In the genomic region with DNA sequence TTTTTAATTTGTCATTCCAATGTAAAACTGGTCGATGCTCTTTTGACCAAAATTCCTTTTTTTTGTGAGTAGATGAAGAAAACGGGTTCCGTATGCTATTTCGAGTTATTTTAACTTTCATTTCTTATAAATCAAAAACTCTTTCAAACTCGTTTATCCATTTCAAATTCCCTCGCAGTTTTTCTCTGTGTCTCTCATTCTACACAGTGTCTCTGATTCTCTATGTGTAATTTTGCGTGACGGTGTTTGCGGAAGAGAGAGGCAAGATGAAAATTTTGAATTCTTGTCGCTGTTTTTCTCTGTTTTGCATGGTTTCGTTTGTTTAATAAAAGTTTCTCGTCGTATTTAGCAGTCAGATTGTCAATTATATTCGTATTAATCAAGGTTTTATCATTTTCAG, we compare ENCODE assay signal across 5 worm cellular contexts.
TF ChIP-seq lines count a peak whose summit lies in the region.

A gene (plus strand): TSS at position 399 of the 400 bp plus-strand sequence.

TF ChIP-seq in whole organism, L1 larva, 84 proteins besides CTCF, POLR2A, EP300 and RAD21 (continued from another document and continues in another):
- TF ChIP-seq dpl-1 (GFP tag; optimal IDR thresholded peaks at IDR 0.05; lab: Kevin White, UChicago): peak; percentile 100
- TF ChIP-seq lin-13 (GFP tag; optimal IDR thresholded peaks at IDR 0.05; lab: Kevin White, UChicago): peak; percentile 79
- TF ChIP-seq ztf-4 (tag; optimal IDR thresholded peaks at IDR 0.05; lab: Kevin White, UChicago): peak; percentile 90
- peak; percentile 59 for TF ChIP-seq unc-130 (tag; optimal IDR thresholded peaks at IDR 0.05; lab: Kevin White, UChicago)
- TF ChIP-seq unc-30 (tag; optimal IDR thresholded peaks at IDR 0.05; lab: Kevin White, UChicago): no peak
- TF ChIP-seq pqm-1 (tag; optimal IDR thresholded peaks at IDR 0.05; lab: Kevin White, UChicago): no peak
- no peak for TF ChIP-seq mef-2 (tag; optimal IDR thresholded peaks at IDR 0.05; lab: Kevin White, UChicago)
- peak; percentile 90 for TF ChIP-seq isw-1 (GFP tag; IDR thresholded peaks at IDR 0.05; lab: Robert Waterston, UW)
- no peak for TF ChIP-seq Y116A8C.19 (tag; optimal IDR thresholded peaks at IDR 0.05; lab: Kevin White, UChicago; ENCODE audit: borderline replicate concordance)
- TF ChIP-seq ceh-88 (GFP tag; IDR thresholded peaks at IDR 0.05; lab: Robert Waterston, UW): peak; percentile 63
- no peak for TF ChIP-seq sox-4 (tag; optimal IDR thresholded peaks at IDR 0.05; lab: Kevin White, UChicago)
- TF ChIP-seq C34B4.2 (tag; optimal IDR thresholded peaks at IDR 0.05; lab: Kevin White, UChicago): peak; percentile 45
- peak in 1 of 2 experiments; percentile 67 for TF ChIP-seq mdl-1 (tag; optimal IDR thresholded peaks at IDR 0.05; lab: Kevin White, UChicago)
- TF ChIP-seq efl-1 (optimal IDR thresholded peaks at IDR 0.05; lab: Kevin White, UChicago): peak; percentile 100
- TF ChIP-seq efl-1 (GFP tag; optimal IDR thresholded peaks at IDR 0.05 in 1 of 2; lab: Kevin White, UChicago): peak; percentile 100
- TF ChIP-seq lin-39 (tag; optimal IDR thresholded peaks at IDR 0.05; lab: Kevin White, UChicago): peak; percentile 90
- no peak for TF ChIP-seq vab-15 (tag; optimal IDR thresholded peaks at IDR 0.05; lab: Kevin White, UChicago)
- TF ChIP-seq nhr-90 (tag; optimal IDR thresholded peaks at IDR 0.05; lab: Kevin White, UChicago; ENCODE audit: poor library complexity): peak; percentile 93
- TF ChIP-seq lir-3 (tag; optimal IDR thresholded peaks at IDR 0.05; lab: Kevin White, UChicago; ENCODE audit: poor library complexity): peak; percentile 85
- TF ChIP-seq zip-4 (GFP tag; optimal IDR thresholded peaks at IDR 0.05; lab: Kevin White, UChicago): peak; percentile 73
- TF ChIP-seq jun-1 (tag; optimal IDR thresholded peaks at IDR 0.05; lab: Kevin White, UChicago): peak; percentile 89
- peak; percentile 95 for TF ChIP-seq nhr-20 (tag; optimal IDR thresholded peaks at IDR 0.05; lab: Kevin White, UChicago)
- peak; percentile 58 for TF ChIP-seq nhr-84 (tag; optimal IDR thresholded peaks at IDR 0.05; lab: Kevin White, UChicago)
- peak; percentile 60 for TF ChIP-seq ceh-90 (tag; optimal IDR thresholded peaks at IDR 0.05; lab: Kevin White, UChicago)
- TF ChIP-seq mep-1 (tag; optimal IDR thresholded peaks at IDR 0.05; lab: Kevin White, UChicago): peak; percentile 98

TF ChIP-seq in whole organism, L2 larva, 48 proteins besides CTCF, POLR2A, EP300 and RAD21 (continued from another document):
- peak; percentile 39 for TF ChIP-seq ZK546.5 (tag; optimal IDR thresholded peaks at IDR 0.05; lab: Kevin White, UChicago)
- TF ChIP-seq nhr-23 (tag; optimal IDR thresholded peaks at IDR 0.05; lab: Kevin White, UChicago): no peak
- peak; percentile 47 for TF ChIP-seq nhr-77 (tag; optimal IDR thresholded peaks at IDR 0.05; lab: Kevin White, UChicago)
- no peak for TF ChIP-seq lin-39 (tag; optimal IDR thresholded peaks at IDR 0.05; lab: Kevin White, UChicago)
- peak; percentile 56 for TF ChIP-seq R02D3.7 (tag; optimal IDR thresholded peaks at IDR 0.05; lab: Kevin White, UChicago)
- no peak for TF ChIP-seq unc-62 (GFP tag; optimal IDR thresholded peaks at IDR 0.05; lab: Kevin White, UChicago)
- TF ChIP-seq ceh-16 (tag; optimal IDR thresholded peaks at IDR 0.05; lab: Kevin White, UChicago): no peak
- no peak for TF ChIP-seq alr-1 (tag; optimal IDR thresholded peaks at IDR 0.05; lab: Kevin White, UChicago)
- peak; percentile 90 for TF ChIP-seq sma-3 (GFP tag; optimal IDR thresholded peaks at IDR 0.05; lab: Kevin White, UChicago)
- no peak for TF ChIP-seq nhr-12 (tag; optimal IDR thresholded peaks at IDR 0.05; lab: Kevin White, UChicago)
- peak; percentile 78 for TF ChIP-seq nhr-129 (tag; optimal IDR thresholded peaks at IDR 0.05; lab: Kevin White, UChicago)
- peak; percentile 96 for TF ChIP-seq unc-55 (GFP tag; optimal IDR thresholded peaks at IDR 0.05; lab: Kevin White, UChicago)
- no peak for TF ChIP-seq ztf-4 (tag; optimal IDR thresholded peaks at IDR 0.05; lab: Kevin White, UChicago)
- TF ChIP-seq nhr-10 (tag; optimal IDR thresholded peaks at IDR 0.05; lab: Kevin White, UChicago): peak; percentile 21
- peak; percentile 100 for TF ChIP-seq gmeb-1 (tag; optimal IDR thresholded peaks at IDR 0.05; lab: Kevin White, UChicago)
- no peak for TF ChIP-seq dmd-4 (tag; optimal IDR thresholded peaks at IDR 0.05; lab: Kevin White, UChicago)
- no peak for TF ChIP-seq nhr-21 (tag; optimal IDR thresholded peaks at IDR 0.05; lab: Kevin White, UChicago)
- peak; percentile 70 for TF ChIP-seq egl-27 (tag; optimal IDR thresholded peaks at IDR 0.05; lab: Kevin White, UChicago)

TF ChIP-seq in whole organism, L3 larva, 47 proteins besides CTCF, POLR2A, EP300 and RAD21 (continued from another document):
- peak; percentile 24 for TF ChIP-seq fkh-10 (GFP tag; optimal IDR thresholded peaks at IDR 0.05; lab: Kevin White, UChicago)
- TF ChIP-seq snpc-4 (tag; optimal IDR thresholded peaks at IDR 0.05; lab: Kevin White, UChicago): no peak
- TF ChIP-seq elt-2 (tag; optimal IDR thresholded peaks at IDR 0.05; lab: Kevin White, UChicago): no peak
- no peak for TF ChIP-seq pha-4 (tag; optimal IDR thresholded peaks at IDR 0.05; lab: Kevin White, UChicago)
- TF ChIP-seq jun-1 (tag; optimal IDR thresholded peaks at IDR 0.05; lab: Kevin White, UChicago): peak; percentile 66
- no peak for TF ChIP-seq nhr-11 (tag; optimal IDR thresholded peaks at IDR 0.05; lab: Kevin White, UChicago)
- no peak for TF ChIP-seq sea-2 (GFP tag; optimal IDR thresholded peaks at IDR 0.05; lab: Kevin White, UChicago)
- TF ChIP-seq hmg-11 (tag; optimal IDR thresholded peaks at IDR 0.05; lab: Kevin White, UChicago): no peak
- no peak for TF ChIP-seq zag-1 (tag; optimal IDR thresholded peaks at IDR 0.05; lab: Kevin White, UChicago)
- peak; percentile 19 for TF ChIP-seq pqm-1 (tag; optimal IDR thresholded peaks at IDR 0.05; lab: Kevin White, UChicago)
- peak; percentile 90 for TF ChIP-seq nhr-43 (tag; optimal IDR thresholded peaks at IDR 0.05; lab: Kevin White, UChicago; ENCODE audit: poor library complexity, severe bottlenecking)
- TF ChIP-seq ceh-28 (tag; optimal IDR thresholded peaks at IDR 0.05; lab: Kevin White, UChicago): no peak
- TF ChIP-seq ZK546.5 (tag; optimal IDR thresholded peaks at IDR 0.05; lab: Kevin White, UChicago): no peak
- no peak for TF ChIP-seq nhr-77 (tag; optimal IDR thresholded peaks at IDR 0.05; lab: Kevin White, UChicago)
- peak; percentile 66 for TF ChIP-seq R02D3.7 (tag; optimal IDR thresholded peaks at IDR 0.05; lab: Kevin White, UChicago)
- TF ChIP-seq nhr-28 (tag; optimal IDR thresholded peaks at IDR 0.05; lab: Kevin White, UChicago): no peak

TF ChIP-seq in whole organism, L4 larva, 104 proteins besides CTCF, POLR2A, EP300 and RAD21 (continued from another document):
- TF ChIP-seq spr-3 (GFP tag; optimal IDR thresholded peaks at IDR 0.05; lab: Kevin White, UChicago): peak; percentile 47
TF ChIP-seq in whole organism, L4 larva: peak in this region for 23.

TF ChIP-seq in whole organism, young adult, 124 proteins besides CTCF, POLR2A, EP300 and RAD21 (continued from another document):
- TF ChIP-seq repo-1 (tag; optimal IDR thresholded peaks at IDR 0.05; lab: Kevin White, UChicago): no peak
- TF ChIP-seq lin-26 (GFP tag; IDR thresholded peaks at IDR 0.05; lab: Robert Waterston, UW): no peak
- peak; percentile 59 for TF ChIP-seq F33H1.4 (GFP tag; IDR thresholded peaks at IDR 0.05; lab: Robert Waterston, UW)
- TF ChIP-seq hrde-1 (tag; optimal IDR thresholded peaks at IDR 0.05; lab: Kevin White, UChicago; ENCODE audit: borderline replicate concordance): no peak
- TF ChIP-seq lin-35 (GFP tag; optimal IDR thresholded peaks at IDR 0.05; lab: Kevin White, UChicago): peak; percentile 52 to 98 (median 71)
- no peak for TF ChIP-seq lin-40 (tag; optimal IDR thresholded peaks at IDR 0.05; lab: Kevin White, UChicago)
- peak; percentile 5 for TF ChIP-seq ztf-18 (tag; optimal IDR thresholded peaks at IDR 0.05; lab: Kevin White, UChicago)
- TF ChIP-seq nhr-80 (tag; optimal IDR thresholded peaks at IDR 0.05; lab: Kevin White, UChicago): no peak
- no peak for TF ChIP-seq akir-1 (GFP tag; optimal IDR thresholded peaks at IDR 0.05; lab: Kevin White, UChicago)
- TF ChIP-seq madf-10 (tag; optimal IDR thresholded peaks at IDR 0.05; lab: Kevin White, UChicago): no peak
- TF ChIP-seq Y53F4B.3 (GFP tag; IDR thresholded peaks at IDR 0.05; lab: Robert Waterston, UW): no peak
- TF ChIP-seq madf-8 (GFP tag; conservative IDR thresholded peaks at IDR 0.05; lab: Robert Waterston, UW): no peak
- TF ChIP-seq dpff-1 (tag; optimal IDR thresholded peaks at IDR 0.05; lab: Kevin White, UChicago): no peak
- no peak for TF ChIP-seq fkh-3 (tag; optimal IDR thresholded peaks at IDR 0.05; lab: Kevin White, UChicago)
- no peak for TF ChIP-seq unc-62 (GFP tag; optimal IDR thresholded peaks at IDR 0.05; lab: Kevin White, UChicago)
- no peak for TF ChIP-seq nfya-2 (GFP tag; IDR thresholded peaks at IDR 0.05; lab: Robert Waterston, UW)
- TF ChIP-seq Y79H2A.3 (GFP tag; conservative IDR thresholded peaks at IDR 0.05; lab: Robert Waterston, UW): no peak
- no peak for TF ChIP-seq hsf-1 (GFP tag; IDR thresholded peaks at IDR 0.05; lab: Robert Waterston, UW)
- TF ChIP-seq chd-7 (tag; optimal IDR thresholded peaks at IDR 0.05; lab: Kevin White, UChicago): no peak
- no peak for TF ChIP-seq xnd-1 (tag; optimal IDR thresholded peaks at IDR 0.05; lab: Kevin White, UChicago)
- peak; percentile 79 for TF ChIP-seq mcd-1 (GFP tag; IDR thresholded peaks at IDR 0.05; lab: Robert Waterston, UW)
- TF ChIP-seq Y56A3A.18 (GFP tag; IDR thresholded peaks at IDR 0.05; lab: Robert Waterston, UW): 0 out of 2 replicates have a peak, but pooled peaks have one; percentile 77
- TF ChIP-seq B0336.3 (GFP tag; IDR thresholded peaks at IDR 0.05; lab: Robert Waterston, UW): 0 out of 2 replicates have a peak, but pooled peaks have one; percentile 25
- TF ChIP-seq Y53G8AR.9 (GFP tag; conservative IDR thresholded peaks at IDR 0.05; lab: Robert Waterston, UW): peak; percentile 70; the same call in 1 of the 2 replicates
- TF ChIP-seq F49E8.2 (tag; optimal IDR thresholded peaks at IDR 0.05; lab: Kevin White, UChicago; ENCODE audit: insufficient read depth): no peak
- TF ChIP-seq ztf-6 (GFP tag; IDR thresholded peaks at IDR 0.05; lab: Robert Waterston, UW): no peak
- TF ChIP-seq die-1 (tag; optimal IDR thresholded peaks at IDR 0.05; lab: Kevin White, UChicago): no peak
- TF ChIP-seq F22D6.2 (tag; optimal IDR thresholded peaks at IDR 0.05; lab: Kevin White, UChicago): no peak
- TF ChIP-seq efl-1 (GFP tag; optimal IDR thresholded peaks at IDR 0.05; lab: Kevin White, UChicago): peak; percentile 91
- TF ChIP-seq egl-18 (GFP tag; IDR thresholded peaks at IDR 0.05; lab: Robert Waterston, UW): 0 out of 2 replicates have a peak, but pooled peaks have one; percentile 13
- TF ChIP-seq C17E4.6 (GFP tag; IDR thresholded peaks at IDR 0.05; lab: Robert Waterston, UW): no peak
- TF ChIP-seq tlf-1 (GFP tag; optimal IDR thresholded peaks at IDR 0.05; lab: Kevin White, UChicago): no peak
- TF ChIP-seq ZK185.1 (tag; optimal IDR thresholded peaks at IDR 0.05; lab: Kevin White, UChicago; ENCODE audit: poor library complexity, severe bottlenecking): peak; percentile 53
- no peak for TF ChIP-seq aptf-2 (GFP tag; conservative IDR thresholded peaks at IDR 0.05; lab: Robert Waterston, UW)
- peak; percentile 30; the same call in 1 of the 2 replicates for TF ChIP-seq attf-3 (GFP tag; conservative IDR thresholded peaks at IDR 0.05; lab: Robert Waterston, UW)
- no peak for TF ChIP-seq sdz-38 (tag; optimal IDR thresholded peaks at IDR 0.05; lab: Kevin White, UChicago)
- TF ChIP-seq ceh-91 (GFP tag; IDR thresholded peaks at IDR 0.05; lab: Robert Waterston, UW): 0 out of 2 replicates have a peak, but pooled peaks have one; percentile 37
- TF ChIP-seq mel-28 (tag; optimal IDR thresholded peaks at IDR 0.05; lab: Kevin White, UChicago; ENCODE audit: borderline replicate concordance): no peak
- no peak for TF ChIP-seq lir-1 (GFP tag; conservative IDR thresholded peaks at IDR 0.05; lab: Robert Waterston, UW)
- TF ChIP-seq B0035.1 (tag; optimal IDR thresholded peaks at IDR 0.05; lab: Kevin White, UChicago): no peak
- TF ChIP-seq lin-54 (GFP tag; optimal IDR thresholded peaks at IDR 0.05; lab: Kevin White, UChicago): peak; percentile 97
- no peak for TF ChIP-seq ama-1 (optimal IDR thresholded peaks at IDR 0.05; lab: Kevin White, UChicago)
- TF ChIP-seq ama-1 (GFP tag; optimal IDR thresholded peaks at IDR 0.05; lab: Kevin White, UChicago): no peak
- TF ChIP-seq F52B5.7 (tag; optimal IDR thresholded peaks at IDR 0.05; lab: Kevin White, UChicago): no peak
- TF ChIP-seq atf-7 (tag; optimal IDR thresholded peaks at IDR 0.05; lab: Kevin White, UChicago): no peak
- TF ChIP-seq rpc-1 (optimal IDR thresholded peaks at IDR 0.05; lab: Kevin White, UChicago): no peak
- no peak for TF ChIP-seq rpc-1 (tag; optimal IDR thresholded peaks at IDR 0.05; lab: Kevin White, UChicago)
- TF ChIP-seq egrh-3 (GFP tag; IDR thresholded peaks at IDR 0.05; lab: Robert Waterston, UW): no peak
- no peak for TF ChIP-seq F57A8.1 (GFP tag; optimal IDR thresholded peaks at IDR 0.05; lab: Kevin White, UChicago)
- TF ChIP-seq let-526 (GFP tag; IDR thresholded peaks at IDR 0.05; lab: Robert Waterston, UW): no peak
- TF ChIP-seq him-1 (tag; optimal IDR thresholded peaks at IDR 0.05; lab: Kevin White, UChicago): no peak
- TF ChIP-seq F10E7.11 (tag; optimal IDR thresholded peaks at IDR 0.05; lab: Kevin White, UChicago): no peak
- TF ChIP-seq T26A5.8 (tag; optimal IDR thresholded peaks at IDR 0.05; lab: Kevin White, UChicago): no peak
- TF ChIP-seq ztf-3 (GFP tag; optimal IDR thresholded peaks at IDR 0.05; lab: Kevin White, UChicago): no peak
- TF ChIP-seq pha-4 (tag; optimal IDR thresholded peaks at IDR 0.05; lab: Kevin White, UChicago): peak; percentile 90
- no peak for TF ChIP-seq ztf-22 (GFP tag; optimal IDR thresholded peaks at IDR 0.05; lab: Kevin White, UChicago)
- no peak for TF ChIP-seq sea-2 (GFP tag; IDR thresholded peaks at IDR 0.05; lab: Robert Waterston, UW)
- no peak for TF ChIP-seq sptf-2 (GFP tag; optimal IDR thresholded peaks at IDR 0.05; lab: Kevin White, UChicago)
